Worm (Caenorhabditis elegans): ENCODE results near the gene srz-29.

ce11 chrIV:13601973-13602669 lies 43.6 kb downstream of the srz-29 start, which contains the start of gene Y45F10B.59:
- TF ChIP-seq mls-2 (tag; optimal IDR thresholded peaks at IDR 0.05) (no peak), unc-62 (GFP tag; optimal IDR thresholded peaks at IDR 0.05) (no peak), lin-13 (tag; optimal IDR thresholded peaks at IDR 0.05) (no peak), drap-1 (GFP tag; optimal IDR thresholded peaks at IDR 0.05) (no peak), blmp-1 (tag; optimal IDR thresholded peaks at IDR 0.05) (no peak), elt-1 (tag; optimal IDR thresholded peaks at IDR 0.05; ENCODE audit: borderline replicate concordance, insufficient read depth) (no peak), ceh-39 (tag; optimal IDR thresholded peaks at IDR 0.05) (no peak)
